Fruit fly (Drosophila melanogaster) whole organism, embryonic: ENCODE measurements around the gene sro.

Experiments used
- BtbVII ChIP-seq: fragments of 200-800 bp; sonication (Bioruptor generic); optimal IDR thresholded peaks from 3 replicates; lab custom pipeline; 2017; ENCODE audit warnings: missing biosample characterization, mild to moderate bottlenecking, missing genetic modification characterization
- CG10321 ChIP-seq: fragments of 200-800 bp; sonication (Bioruptor generic); IDR thresholded peaks from 2 replicates; pipeline ENCODE4 v1.3.6; 2022; ENCODE audit warnings: missing biosample characterization, missing genetic modification characterization
- CG10543 ChIP-seq: fragments of 200-800 bp; sonication (Bioruptor generic); optimal IDR thresholded peaks from 3 replicates; lab custom pipeline; 2017; ENCODE audit warnings: missing biosample characterization, mild to moderate bottlenecking, missing genetic modification characterization, moderate library complexity
- CG10565 ChIP-seq: fragments of 200-800 bp; sonication (Bioruptor generic); optimal IDR thresholded peaks from 3 replicates; lab custom pipeline; 2016; ENCODE audit warnings: missing biosample characterization, mild to moderate bottlenecking, missing genetic modification characterization
- CG11560 ChIP-seq: fragments of 200-800 bp; sonication (Bioruptor generic); IDR thresholded peaks from 3 replicates; pipeline ENCODE4 v1.3.6; 2022; ENCODE audit warnings: missing biosample characterization, missing genetic modification characterization
- CG11695 ChIP-seq: fragments of 200-800 bp; sonication (Bioruptor generic); IDR thresholded peaks from 3 replicates; pipeline ENCODE4 v1.3.6; 2022; ENCODE audit warnings: missing biosample characterization, missing genetic modification characterization
- CG14441 ChIP-seq: fragments of 200-800 bp; sonication (Bioruptor generic); IDR thresholded peaks from 2 replicates; pipeline ENCODE4 v1.3.6; 2022; ENCODE audit warnings: missing biosample characterization, missing genetic modification characterization
- CG14710 ChIP-seq: fragments of 200-800 bp; sonication (Bioruptor generic); optimal IDR thresholded peaks from 3 replicates; lab custom pipeline; 2019; ENCODE audit warnings: missing biosample characterization, mild to moderate bottlenecking, missing genetic modification characterization, moderate library complexity
- CG15011 ChIP-seq: fragments of 200-800 bp; sonication (Bioruptor generic); optimal IDR thresholded peaks from 3 replicates; lab custom pipeline; 2018; ENCODE audit warnings: missing biosample characterization, mild to moderate bottlenecking, missing genetic modification characterization
- CG1647 ChIP-seq: fragments of 200-800 bp; sonication (Bioruptor generic); optimal IDR thresholded peaks from 3 replicates; lab custom pipeline; 2016; ENCODE audit warnings: missing biosample characterization, missing genetic modification characterization
- CG17359 ChIP-seq: fragments of 200-800 bp; sonication (Bioruptor generic); optimal IDR thresholded peaks from 3 replicates; lab custom pipeline; 2018; ENCODE audit warnings: missing biosample characterization, mild to moderate bottlenecking, missing genetic modification characterization, moderate library complexity
- CG17912 ChIP-seq: fragments of 200-800 bp; sonication (Bioruptor generic); optimal IDR thresholded peaks from 2 replicates; lab custom pipeline; 2018; ENCODE audit warnings: missing biosample characterization, mild to moderate bottlenecking, missing genetic modification characterization
- CG2116 ChIP-seq: fragments of 200-800 bp; sonication (Bioruptor generic); optimal IDR thresholded peaks from 3 replicates; lab custom pipeline; 2018; ENCODE audit warnings: missing biosample characterization, mild to moderate bottlenecking, missing genetic modification characterization
- CG2202 ChIP-seq: fragments of 200-800 bp; sonication (Bioruptor generic); optimal IDR thresholded peaks from 2 replicates; lab custom pipeline; 2018; ENCODE audit warnings: missing biosample characterization, mild to moderate bottlenecking, missing genetic modification characterization
- CG2678 ChIP-seq: fragments of 200-800 bp; sonication (Bioruptor generic); optimal IDR thresholded peaks from 3 replicates; lab custom pipeline; 2019; ENCODE audit warnings: missing biosample characterization, mild to moderate bottlenecking, missing genetic modification characterization, moderate library complexity
- CG3065 ChIP-seq: fragments of 200-800 bp; sonication (Bioruptor generic); optimal IDR thresholded peaks from 2 replicates; lab custom pipeline; 2016; ENCODE audit warnings: missing biosample characterization, missing genetic modification characterization
- CG34224 ChIP-seq: fragments of 200-800 bp; sonication (Bioruptor generic); IDR thresholded peaks from 3 replicates; pipeline ENCODE4 v1.3.6; 2022; ENCODE audit warnings: missing biosample characterization, missing genetic modification characterization; ENCODE audit not compliant: partially characterized antibody
- CG34376 ChIP-seq: fragments of 200-800 bp; sonication (Bioruptor generic); optimal IDR thresholded peaks from 2 replicates; lab custom pipeline; 2018; ENCODE audit warnings: missing biosample characterization, mild to moderate bottlenecking, missing genetic modification characterization
- CG7963 ChIP-seq: fragments of 200-800 bp; sonication (Bioruptor generic); IDR thresholded peaks from 3 replicates; pipeline ENCODE4 v1.3.6; 2022; ENCODE audit warnings: missing biosample characterization, missing genetic modification characterization; ENCODE audit not compliant: partially characterized antibody
- CG8924 ChIP-seq: fragments of 200-800 bp; optimal IDR thresholded peaks from 3 replicates; lab custom pipeline; 2019; ENCODE audit warnings: missing biosample characterization, mild to moderate bottlenecking, missing genetic modification characterization, moderate library complexity
- Dek ChIP-seq: fragments of 200-800 bp; sonication (Bioruptor generic); optimal IDR thresholded peaks from 3 replicates; lab custom pipeline; 2019; ENCODE audit warnings: missing biosample characterization, mild to moderate bottlenecking, missing genetic modification characterization, moderate library complexity
- Dll ChIP-seq: fragments of 200-800 bp; sonication (Bioruptor generic); IDR thresholded peaks from 4 replicates; pipeline ENCODE4 v1.3.6; 2022; ENCODE audit warnings: missing biosample characterization, missing genetic modification characterization; ENCODE audit not compliant: partially characterized antibody
- Fer2 ChIP-seq: fragments of 200-800 bp; sonication (Bioruptor generic); optimal IDR thresholded peaks from 2 replicates; lab custom pipeline; 2018; ENCODE audit warnings: missing biosample characterization, mild to moderate bottlenecking, missing genetic modification characterization, moderate library complexity
- Meics ChIP-seq: fragments of 200-800 bp; sonication (Bioruptor generic); optimal IDR thresholded peaks from 2 replicates; lab custom pipeline; 2017; ENCODE audit warnings: missing biosample characterization, mild to moderate bottlenecking, missing genetic modification characterization
- Oli ChIP-seq: fragments of 200-800 bp; sonication (Bioruptor generic); optimal IDR thresholded peaks from 2 replicates; lab custom pipeline; 2018; ENCODE audit warnings: missing biosample characterization, mild to moderate bottlenecking, missing genetic modification characterization, moderate library complexity
- PHDP ChIP-seq: fragments of 200-800 bp; sonication (Bioruptor generic); optimal IDR thresholded peaks from 3 replicates; lab custom pipeline; 2018; ENCODE audit warnings: missing biosample characterization, mild to moderate bottlenecking, missing genetic modification characterization, moderate library complexity
- Rx ChIP-seq: fragments of 200-800 bp; sonication (Bioruptor generic); IDR thresholded peaks from 2 replicates; pipeline ENCODE4 v1.3.6; 2022; ENCODE audit warnings: missing biosample characterization, missing genetic modification characterization
- Scr ChIP-seq: fragments of 200-800 bp; sonication (Bioruptor generic); IDR thresholded peaks from 2 replicates; pipeline ENCODE4 v1.3.6; 2022; ENCODE audit warnings: missing biosample characterization, missing genetic modification characterization; ENCODE audit not compliant: partially characterized antibody
- Ssrp ChIP-seq: fragments of 200-800 bp; sonication (Bioruptor generic); optimal IDR thresholded peaks from 2 replicates; lab custom pipeline; 2018; ENCODE audit warnings: missing biosample characterization, mild to moderate bottlenecking, missing genetic modification characterization, moderate library complexity
- TFAM ChIP-seq: fragments of 200-800 bp; sonication (Bioruptor generic); optimal IDR thresholded peaks from 2 replicates; lab custom pipeline; 2017; ENCODE audit warnings: missing biosample characterization, missing genetic modification characterization, inconsistent platforms
- ap ChIP-seq: fragments of 200-800 bp; sonication (Bioruptor generic); IDR thresholded peaks from 2 replicates; pipeline ENCODE4 v1.3.6; 2022; ENCODE audit warnings: missing biosample characterization, missing genetic modification characterization
- bsh ChIP-seq, 2 experiments: fragments of 200-800 bp; sonication (Bioruptor generic); optimal IDR thresholded peaks; 2 replicates each; lab custom pipeline; 2017 to 2018; ENCODE audit warnings: mild to moderate bottlenecking in 2 of 2, missing biosample characterization in 2 of 2, missing genetic modification characterization in 2 of 2, moderate library complexity in 1 of 2
- cas ChIP-seq: fragments of 200-800 bp; sonication (Bioruptor generic); IDR thresholded peaks from 2 replicates; pipeline ENCODE4 v1.3.6; 2022; ENCODE audit warnings: missing biosample characterization, missing genetic modification characterization
- chinmo ChIP-seq: fragments of 200-800 bp; sonication (Bioruptor generic); IDR thresholded peaks from 4 replicates; pipeline ENCODE4 v1.3.6; 2022; ENCODE audit warnings: missing biosample characterization, missing genetic modification characterization; ENCODE audit not compliant: partially characterized antibody
- cwo ChIP-seq: fragments of 200-800 bp; sonication (Bioruptor generic); optimal IDR thresholded peaks from 3 replicates; lab custom pipeline; 2017; ENCODE audit warnings: missing biosample characterization, missing genetic modification characterization, mild to moderate bottlenecking, moderate library complexity, missing genetic modification reagents
- fd96Cb ChIP-seq: fragments of 200-800 bp; sonication (Bioruptor generic); optimal IDR thresholded peaks from 2 replicates; lab custom pipeline; 2018; ENCODE audit warnings: missing biosample characterization, mild to moderate bottlenecking, missing genetic modification characterization, moderate library complexity
- jigr1 ChIP-seq: fragments of 200-800 bp; sonication (Bioruptor generic); IDR thresholded peaks from 3 replicates; pipeline ENCODE4 v1.3.6; 2022; ENCODE audit warnings: missing biosample characterization, missing genetic modification characterization
- jumu ChIP-seq: fragments of 200-800 bp; sonication (Bioruptor generic); optimal IDR thresholded peaks from 3 replicates; lab custom pipeline; 2016; ENCODE audit warnings: missing biosample characterization, missing genetic modification characterization
- kni ChIP-seq: fragments of 200-800 bp; sonication (Bioruptor generic); optimal IDR thresholded peaks from 3 replicates; lab custom pipeline; 2017; ENCODE audit warnings: mild to moderate bottlenecking, missing biosample characterization, missing genetic modification reagents, missing genetic modification characterization
- peb ChIP-seq: fragments of 200-800 bp; sonication (Bioruptor generic); IDR thresholded peaks from 2 replicates; pipeline ENCODE4 v1.3.6; 2022; ENCODE audit warnings: missing biosample characterization, missing genetic modification characterization
- pnt ChIP-seq: fragments of 200-800 bp; sonication (Bioruptor generic); optimal IDR thresholded peaks from 3 replicates; lab custom pipeline; 2016; ENCODE audit warnings: missing biosample characterization, missing genetic modification characterization
- psq ChIP-seq: fragments of 200-800 bp; sonication (Bioruptor generic); optimal IDR thresholded peaks from 2 replicates; lab custom pipeline; 2017; ENCODE audit warnings: missing biosample characterization, missing genetic modification characterization
- row ChIP-seq: fragments of 200-800 bp; sonication (Bioruptor generic); IDR thresholded peaks from 3 replicates; pipeline ENCODE4 v1.3.6; 2022; ENCODE audit warnings: missing biosample characterization, missing genetic modification characterization
- sisA ChIP-seq: fragments of 200-800 bp; sonication (Bioruptor generic); IDR thresholded peaks from 2 replicates; pipeline ENCODE4 v1.3.6; 2022; ENCODE audit warnings: missing biosample characterization, missing genetic modification characterization
- sna ChIP-seq: fragments of 200-800 bp; sonication (Bioruptor generic); IDR thresholded peaks from 2 replicates; pipeline ENCODE4 v1.3.6; 2022; ENCODE audit warnings: missing biosample characterization, missing genetic modification characterization; ENCODE audit not compliant: partially characterized antibody
- sob ChIP-seq: fragments of 200-800 bp; sonication (Bioruptor generic); IDR thresholded peaks from 2 replicates; pipeline ENCODE4 v1.3.6; 2022; ENCODE audit warnings: missing biosample characterization, missing genetic modification characterization
- stc ChIP-seq: fragments of 200-800 bp; sonication (Bioruptor generic); IDR thresholded peaks from 2 replicates; pipeline ENCODE4 v1.3.6; 2022; ENCODE audit warnings: missing biosample characterization, missing genetic modification characterization
- stwl ChIP-seq: fragments of 200-800 bp; sonication (Bioruptor generic); optimal IDR thresholded peaks from 3 replicates; lab custom pipeline; 2018; ENCODE audit warnings: missing biosample characterization, mild to moderate bottlenecking, missing genetic modification characterization, moderate library complexity
- tio ChIP-seq: fragments of 200-800 bp; sonication (Bioruptor generic); optimal IDR thresholded peaks from 2 replicates; lab custom pipeline; 2017; ENCODE audit warnings: missing biosample characterization, missing genetic modification characterization, inconsistent platforms

Gene sro

dm6 chr3R:29772795-29773331 is 21.5 kb upstream of the sro start (continued):
- TF ChIP-seq CG2116 (GFP tag; lab: Kevin White, UChicago) (no peak), CG10321 (GFP tag; lab: Robert Waterston, UW) (peak; percentile 88), CG7963 (GFP tag; lab: Robert Waterston, UW) (0 out of 3 replicates have a peak, but pooled peaks have one; percentile 25), PHDP (no peak), CG10543 (GFP tag; lab: Kevin White, UChicago) (peak; percentile 87), CG34224 (GFP tag; lab: Robert Waterston, UW) (no peak; the same call in 2 of the 3 replicates), CG2678 (tag; lab: Kevin White, UChicago) (no peak), BtbVII (GFP tag; lab: Kevin White, UChicago) (peak; percentile 62), Rx (GFP tag; lab: Robert Waterston, UW) (0 out of 2 replicates have a peak, but pooled peaks have one; percentile 9), chinmo (GFP tag; lab: Robert Waterston, UW) (peak; percentile 99), kni (GFP tag; lab: Kevin White, UChicago) (peak; percentile 82), CG1647 (GFP tag; lab: Kevin White, UChicago) (no peak), sna (GFP tag; lab: Robert Waterston, UW) (peak; percentile 47), CG14710 (tag; lab: Kevin White, UChicago) (no peak), fd96Cb (tag; lab: Kevin White, UChicago) (no peak), Scr (peak; percentile 47), pnt (GFP tag; lab: Kevin White, UChicago) (no peak), row (GFP tag; lab: Robert Waterston, UW) (no peak; the same call in 2 of the 3 replicates), jumu (no peak), CG34376 (GFP tag; lab: Kevin White, UChicago) (peak; percentile 66), sob (peak; percentile 60; the same call in 1 of the 2 replicates), CG3065 (GFP tag; lab: Kevin White, UChicago) (peak; percentile 98), Meics (GFP tag; lab: Kevin White, UChicago) (no peak), CG2202 (tag; lab: Kevin White, UChicago) (no peak), CG17912 (peak; percentile 36), jigr1 (GFP tag; lab: Robert Waterston, UW) (no peak), CG8924 (tag; lab: Kevin White, UChicago) (peak; percentile 15), TFAM (no peak), cwo (GFP tag; lab: Kevin White, UChicago) (peak; percentile 66), CG17359 (tag; lab: Kevin White, UChicago) (no peak), psq (peak; percentile 76), peb (GFP tag; lab: Robert Waterston, UW) (peak; percentile 20; the same call in 1 of the 2 replicates), CG14441 (peak; percentile 48), cas (GFP tag; lab: Robert Waterston, UW) (0 out of 2 replicates have a peak, but pooled peaks have one; percentile 25), Oli (tag; lab: Kevin White, UChicago) (no peak), CG10565 (no peak), CG11560 (tag; lab: Robert Waterston, UW) (no peak), CG15011 (GFP tag; lab: Kevin White, UChicago) (no peak), Fer2 (no peak), Dll (GFP tag; lab: Robert Waterston, UW) (peak; percentile 40; the same call in 2 of the 4 replicates), stwl (tag; lab: Kevin White, UChicago) (peak; percentile 5), tio (no peak), sisA (GFP tag; lab: Robert Waterston, UW) (no peak), CG11695 (GFP tag; lab: Robert Waterston, UW) (0 out of 3 replicates have a peak, but pooled peaks have one; percentile 23), stc (peak; percentile 31; the same call in 1 of the 2 replicates), bsh (GFP tag; optimal IDR thresholded peaks at IDR 0.05; lab: Kevin White, UChicago) (peak in 1 of 2 experiments; percentile 40), Ssrp (no peak), Dek (tag; lab: Kevin White, UChicago) (no peak), ap (GFP tag; lab: Robert Waterston, UW) (no peak)
